Worm (Caenorhabditis elegans): ENCODE measurements around the gene lido-8.
"Not testable (repeated sequence)": the region's sequence is repeated elsewhere in the genome, so short reads cannot be mapped to it uniquely, and the experiment has no call there.

lido-8 gene

ce11 chrII:3008400-3008799, 11.6 kb downstream of the lido-8 start, which contains the start of gene sdz-5:
Gene sdz-5, plus strand, starts transcription at chrII:3008700.
- TF ChIP-seq ztf-29 (GFP tag; IDR thresholded peaks at IDR 0.05) (no peak), klf-2 (GFP tag; conservative IDR thresholded peaks at IDR 0.05) (no peak), med-1 (GFP tag; optimal IDR thresholded peaks at IDR 0.05; ENCODE audit: insufficient read depth) (no peak), tab-1 (GFP tag; IDR thresholded peaks at IDR 0.05) (no peak), T22C8.4 (GFP tag; IDR thresholded peaks at IDR 0.05) (no peak), cog-1 (tag; optimal IDR thresholded peaks at IDR 0.05) (no peak), ztf-23 (GFP tag; IDR thresholded peaks at IDR 0.05) (no peak), ref-1 (GFP tag; conservative IDR thresholded peaks at IDR 0.05) (no peak)

DNA sequence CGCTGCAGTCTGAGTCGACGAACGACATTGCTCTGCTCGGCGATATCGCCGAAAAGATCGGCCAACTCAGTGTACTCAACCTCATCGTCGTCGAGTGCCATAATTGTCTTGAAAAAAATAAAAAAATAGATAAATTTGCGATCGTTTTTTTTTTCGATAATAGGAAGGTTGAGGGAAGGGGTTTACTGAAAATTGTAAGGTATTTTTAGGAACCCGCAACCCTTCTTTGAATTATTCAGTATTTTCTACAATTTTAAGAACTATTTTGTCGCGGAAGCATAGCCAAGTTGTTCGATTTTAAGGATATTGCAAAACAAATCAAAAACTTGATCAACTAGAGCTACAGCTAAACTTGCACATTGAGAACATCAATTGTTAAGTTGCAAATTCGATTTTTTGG, 15.3 kb downstream of the lido-8 start, which contains the start of gene C41H7.9:
C41H7.9 (minus strand) TSS at position 101 of the 400 bp plus-strand sequence.
- no peak for TF ChIP-seq ztf-29 (GFP tag; IDR thresholded peaks at IDR 0.05)
- no peak for TF ChIP-seq cog-1 (tag; optimal IDR thresholded peaks at IDR 0.05)
- no peak for TF ChIP-seq tab-1 (GFP tag; IDR thresholded peaks at IDR 0.05)
- no peak for TF ChIP-seq flt-1 (GFP tag; IDR thresholded peaks at IDR 0.05)
- TF ChIP-seq ztf-23 (GFP tag; IDR thresholded peaks at IDR 0.05), result no peak
- TF ChIP-seq med-1 (GFP tag; optimal IDR thresholded peaks at IDR 0.05; ENCODE audit: insufficient read depth), result no peak
- TF ChIP-seq T22C8.4 (GFP tag; IDR thresholded peaks at IDR 0.05), result no peak

- no peak for TF ChIP-seq ztf-23 (GFP tag; IDR thresholded peaks at IDR 0.05)
- 0 out of 2 replicates have a peak, but pooled peaks have one; percentile 2 for TF ChIP-seq flt-1 (GFP tag; IDR thresholded peaks at IDR 0.05)
These were observed 17.5 kb downstream of the lido-8 start, which contains the start of gene C41H7.2 for ce11 chrII:3014196-3014849. Gene C41H7.2, plus strand, starts transcription at chrII:3014817.

DNA sequence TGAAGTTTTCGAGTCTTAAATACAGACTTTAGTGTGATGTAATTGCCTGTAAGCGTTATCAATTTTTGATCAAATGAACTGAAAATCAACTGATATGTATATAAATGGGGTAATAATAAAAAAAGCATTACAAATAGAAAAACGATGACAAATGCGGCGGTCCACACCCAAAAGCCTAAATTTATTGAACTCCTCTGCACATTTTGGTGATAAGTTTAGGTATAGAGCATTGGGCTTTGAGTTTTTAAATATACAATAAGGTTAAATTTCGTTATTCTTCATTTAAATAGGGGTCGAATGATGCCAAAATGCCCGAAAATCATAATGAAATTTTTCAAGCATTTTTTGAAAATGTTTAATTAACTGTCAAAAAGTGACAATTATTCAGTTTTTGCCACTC, 23.0 kb downstream of the lido-8 start, which contains the start of gene clec-3:
clec-3 (minus strand) TSS at position 101 of the 400 bp plus-strand sequence.
- no peak for TF ChIP-seq T22C8.4 (GFP tag; IDR thresholded peaks at IDR 0.05)
- no peak for TF ChIP-seq flt-1 (GFP tag; IDR thresholded peaks at IDR 0.05)
- TF ChIP-seq ref-1 (GFP tag; conservative IDR thresholded peaks at IDR 0.05), result no peak

DNA sequence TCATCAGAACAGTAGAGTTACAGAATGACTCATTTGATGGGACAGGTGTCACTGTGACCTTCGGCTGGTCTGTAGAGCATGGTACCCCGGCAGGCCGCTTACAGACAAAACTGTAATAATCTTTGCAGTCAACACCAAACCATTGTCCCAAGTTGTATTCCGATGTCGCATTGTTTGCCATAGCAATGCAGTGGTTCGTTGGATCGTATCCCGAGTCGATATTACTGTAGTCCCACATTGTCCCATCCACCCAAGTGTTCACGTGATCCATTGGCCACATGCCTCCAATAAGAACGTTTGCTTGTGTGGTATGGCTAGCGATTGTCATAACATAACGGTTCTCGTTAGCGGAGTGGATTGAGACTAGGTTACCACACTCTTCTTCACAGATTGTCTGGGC, 24.1 kb downstream of the lido-8 start:
- TF ChIP-seq flt-1 (GFP tag; IDR thresholded peaks at IDR 0.05) (no peak), klf-2 (GFP tag; conservative IDR thresholded peaks at IDR 0.05) (no peak), tab-1 (GFP tag; IDR thresholded peaks at IDR 0.05) (no peak), med-1 (GFP tag; optimal IDR thresholded peaks at IDR 0.05; ENCODE audit: insufficient read depth) (no peak), ztf-29 (GFP tag; IDR thresholded peaks at IDR 0.05) (no peak), ref-1 (GFP tag; conservative IDR thresholded peaks at IDR 0.05) (no peak), ztf-23 (GFP tag; IDR thresholded peaks at IDR 0.05) (no peak), cog-1 (tag; optimal IDR thresholded peaks at IDR 0.05) (no peak), T22C8.4 (GFP tag; IDR thresholded peaks at IDR 0.05) (no peak)

DNA sequence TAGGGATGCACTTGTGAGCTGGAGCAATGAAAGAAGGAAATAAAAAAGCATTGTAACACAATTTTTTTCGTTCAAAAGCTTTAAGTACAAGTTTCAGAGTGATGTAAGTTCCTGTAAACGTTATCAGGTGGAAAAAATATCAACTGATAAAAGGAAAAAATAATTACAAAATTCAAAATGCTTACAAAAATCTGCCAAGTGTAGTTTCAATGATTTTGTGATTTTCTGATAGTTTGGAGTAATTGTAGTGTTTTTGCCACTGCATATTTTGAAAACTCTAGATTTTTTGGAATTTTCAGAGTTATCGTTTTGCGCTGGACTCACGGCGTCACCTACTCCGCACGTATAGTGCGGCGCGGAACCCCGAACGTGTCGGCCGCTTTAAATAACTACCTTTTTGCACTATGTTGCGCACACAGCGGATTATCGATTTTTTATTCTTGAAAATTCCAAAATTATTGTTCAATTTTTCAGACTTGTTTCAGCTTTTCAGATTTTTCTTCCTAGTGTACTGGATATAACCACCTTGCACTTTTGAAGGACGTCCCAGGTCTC, 26.6 kb downstream of the lido-8 start, which contains the start of gene clec-2:
clec-2 (minus strand) TSS at position 51 of the 555 bp plus-strand sequence.
- no peak for TF ChIP-seq ztf-29 (GFP tag; IDR thresholded peaks at IDR 0.05)
- TF ChIP-seq tab-1 (GFP tag; IDR thresholded peaks at IDR 0.05), result no peak
- TF ChIP-seq klf-2 (GFP tag; conservative IDR thresholded peaks at IDR 0.05), result no peak
- no peak for TF ChIP-seq flt-1 (GFP tag; IDR thresholded peaks at IDR 0.05)
- no peak for TF ChIP-seq cog-1 (tag; optimal IDR thresholded peaks at IDR 0.05)
- no peak for TF ChIP-seq ztf-23 (GFP tag; IDR thresholded peaks at IDR 0.05)
- TF ChIP-seq med-1 (GFP tag; optimal IDR thresholded peaks at IDR 0.05; ENCODE audit: insufficient read depth), result no peak
- TF ChIP-seq T22C8.4 (GFP tag; IDR thresholded peaks at IDR 0.05), result no peak
- TF ChIP-seq ref-1 (GFP tag; conservative IDR thresholded peaks at IDR 0.05), result no peak

- TF ChIP-seq tab-1 (GFP tag; IDR thresholded peaks at IDR 0.05) (no peak), ztf-23 (GFP tag; IDR thresholded peaks at IDR 0.05) (no peak), T22C8.4 (GFP tag; IDR thresholded peaks at IDR 0.05) (no peak), flt-1 (GFP tag; IDR thresholded peaks at IDR 0.05) (no peak), klf-2 (GFP tag; conservative IDR thresholded peaks at IDR 0.05) (no peak), med-1 (GFP tag; optimal IDR thresholded peaks at IDR 0.05; ENCODE audit: insufficient read depth) (no peak)
These were observed 27.8 kb downstream of the lido-8 start for ce11 chrII:3024655-3025054.

DNA sequence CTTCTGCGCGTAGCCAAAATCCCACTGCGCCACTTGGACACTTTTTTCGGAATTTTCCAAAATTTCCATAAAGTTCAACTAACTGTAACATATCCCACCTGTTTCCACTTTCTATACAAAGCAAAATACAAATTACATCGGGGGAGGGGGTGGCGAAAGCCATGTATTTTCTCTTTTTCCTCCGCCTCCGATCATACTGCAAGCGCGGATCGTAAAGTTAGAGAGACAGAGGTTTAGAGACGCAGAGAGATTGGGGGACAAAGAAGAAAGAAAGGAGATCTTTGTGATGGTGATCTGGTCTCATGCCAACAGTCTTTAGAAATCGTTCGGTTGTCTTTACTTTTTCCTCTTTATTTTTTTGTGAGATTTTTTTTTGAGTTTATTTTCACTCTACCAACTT, 31.4 kb downstream of the lido-8 start:
- no peak for TF ChIP-seq klf-2 (GFP tag; conservative IDR thresholded peaks at IDR 0.05)

ce11 chrII:3030416-3030815, 33.6 kb downstream of the lido-8 start:
- TF ChIP-seq ztf-29 (GFP tag; IDR thresholded peaks at IDR 0.05) (no peak), ref-1 (GFP tag; conservative IDR thresholded peaks at IDR 0.05) (no peak), med-1 (GFP tag; optimal IDR thresholded peaks at IDR 0.05; ENCODE audit: insufficient read depth) (no peak), T22C8.4 (GFP tag; IDR thresholded peaks at IDR 0.05) (no peak), klf-2 (GFP tag; conservative IDR thresholded peaks at IDR 0.05) (no peak), cog-1 (tag; optimal IDR thresholded peaks at IDR 0.05) (no peak), tab-1 (GFP tag; IDR thresholded peaks at IDR 0.05) (no peak), flt-1 (GFP tag; IDR thresholded peaks at IDR 0.05) (no peak), ztf-23 (GFP tag; IDR thresholded peaks at IDR 0.05) (no peak)

DNA sequence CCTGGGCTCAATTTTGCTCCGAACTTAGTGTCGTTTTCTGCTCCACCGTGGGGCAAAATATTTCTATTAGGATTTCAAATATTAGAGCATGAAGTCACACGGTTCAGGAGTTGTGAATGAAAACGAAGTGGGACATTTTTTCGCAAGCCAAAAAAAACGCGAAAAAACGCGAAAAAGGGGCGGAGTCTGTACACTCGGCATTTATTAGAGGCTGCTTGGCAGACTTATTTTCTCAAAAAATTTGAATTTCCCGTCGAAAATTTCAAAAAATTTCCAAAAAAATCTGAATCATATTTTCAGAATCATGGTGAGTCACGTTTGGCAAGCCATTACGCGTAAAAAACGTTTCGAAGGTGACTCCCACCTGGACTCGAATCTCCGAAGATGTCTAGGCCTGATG, 35.7 kb downstream of the lido-8 start, which contains the start of gene B0454.6:
B0454.6 (plus strand) TSS at position 301 of the 400 bp plus-strand sequence.
- not testable (repeated sequence) for TF ChIP-seq klf-2 (GFP tag; conservative IDR thresholded peaks at IDR 0.05); ref-1 (GFP tag; conservative IDR thresholded peaks at IDR 0.05); tab-1 (GFP tag; IDR thresholded peaks at IDR 0.05)

Data from whole organism, midembryonic.